Fruit fly (Drosophila melanogaster) whole organism, prepupa: Measurements from ENCODE around the gene CG46466.

ENCODE experiments used
- Blimp-1 ChIP-seq: fragments of 200-800 bp; sonication (Bioruptor generic); optimal IDR thresholded peaks from 3 replicates; lab custom pipeline; 2017; ENCODE audit warnings: missing biosample characterization, missing genetic modification characterization, mild to moderate bottlenecking, moderate library complexity, missing genetic modification reagents
- CG10631 ChIP-seq: fragments of 200-800 bp; sonication (Bioruptor generic); optimal IDR thresholded peaks from 2 replicates; lab custom pipeline; 2016; ENCODE audit warnings: missing biosample characterization, missing genetic modification characterization
- CG10669 ChIP-seq: fragments of 200-800 bp; sonication (Bioruptor generic); optimal IDR thresholded peaks from 3 replicates; lab custom pipeline; 2018; ENCODE audit warnings: missing biosample characterization, mild to moderate bottlenecking, missing genetic modification characterization, moderate library complexity
- CG11294 ChIP-seq: fragments of 200-800 bp; sonication (Bioruptor generic); IDR thresholded peaks from 2 replicates; pipeline ENCODE4 v1.3.6; 2022; ENCODE audit warnings: missing biosample characterization, missing genetic modification characterization
- CG11762 ChIP-seq: fragments of 200-800 bp; sonication (Bioruptor generic); optimal IDR thresholded peaks from 3 replicates; lab custom pipeline; 2016; ENCODE audit warnings: missing biosample characterization, missing genetic modification characterization; ENCODE audit not compliant: insufficient read depth
- CG11902 ChIP-seq: fragments of 200-800 bp; sonication (Bioruptor generic); optimal IDR thresholded peaks from 3 replicates; lab custom pipeline; 2016; ENCODE audit warnings: missing biosample characterization, missing genetic modification characterization
- CG1621 ChIP-seq: fragments of 200-800 bp; sonication (Bioruptor generic); optimal IDR thresholded peaks from 3 replicates; lab custom pipeline; 2018; ENCODE audit warnings: missing biosample characterization, mild to moderate bottlenecking, missing genetic modification characterization
- CG16779 ChIP-seq: fragments of 200-800 bp; sonication (Bioruptor generic); optimal IDR thresholded peaks from 3 replicates; lab custom pipeline; 2017; ENCODE audit warnings: missing biosample characterization, mild to moderate bottlenecking, missing genetic modification characterization
- CG3032 ChIP-seq: fragments of 200-800 bp; optimal IDR thresholded peaks from 2 replicates; lab custom pipeline; 2019; ENCODE audit warnings: missing biosample characterization, mild to moderate bottlenecking, missing genetic modification characterization, moderate library complexity
- CG32006 ChIP-seq: fragments of 200-800 bp; sonication (Bioruptor generic); optimal IDR thresholded peaks from 3 replicates; lab custom pipeline; 2017; ENCODE audit warnings: missing biosample characterization, mild to moderate bottlenecking, missing genetic modification characterization
- CG34406 ChIP-seq: fragments of 200-800 bp; sonication (Bioruptor generic); optimal IDR thresholded peaks from 3 replicates; lab custom pipeline; 2016; ENCODE audit warnings: missing biosample characterization, missing genetic modification characterization
- CG3919 ChIP-seq: fragments of 200-800 bp; sonication (Bioruptor generic); optimal IDR thresholded peaks from 3 replicates; lab custom pipeline; 2016; ENCODE audit warnings: missing biosample characterization, missing genetic modification characterization
- CG4318 ChIP-seq: fragments of 200-800 bp; sonication (Bioruptor generic); optimal IDR thresholded peaks from 3 replicates; lab custom pipeline; 2017; ENCODE audit warnings: missing biosample characterization, mild to moderate bottlenecking, missing genetic modification characterization
- CG6163 ChIP-seq: fragments of 200-800 bp; sonication (Bioruptor generic); IDR thresholded peaks from 3 replicates; pipeline ENCODE4 v1.3.6; 2022; ENCODE audit warnings: missing biosample characterization, missing genetic modification characterization
- CG6276 ChIP-seq: fragments of 200-800 bp; sonication (Bioruptor generic); optimal IDR thresholded peaks from 2 replicates; lab custom pipeline; 2017; ENCODE audit warnings: missing biosample characterization, mild to moderate bottlenecking, missing genetic modification characterization
- CG6792 ChIP-seq: fragments of 200-800 bp; sonication (Bioruptor generic); optimal IDR thresholded peaks from 3 replicates; lab custom pipeline; 2016; ENCODE audit warnings: missing biosample characterization, missing genetic modification characterization
- CG6854 ChIP-seq: fragments of 200-800 bp; sonication (Bioruptor generic); optimal IDR thresholded peaks from 2 replicates; lab custom pipeline; 2017; ENCODE audit warnings: missing biosample characterization, mild to moderate bottlenecking, missing genetic modification characterization
- CG7368 ChIP-seq: fragments of 200-800 bp; sonication (Bioruptor generic); optimal IDR thresholded peaks from 3 replicates; lab custom pipeline; 2016; ENCODE audit warnings: missing biosample characterization, missing genetic modification characterization
- CG8119 ChIP-seq: fragments of 200-800 bp; sonication (Bioruptor generic); IDR thresholded peaks from 3 replicates; pipeline ENCODE4 v1.3.6; 2022; ENCODE audit warnings: missing biosample characterization, missing genetic modification characterization
- CG8319 ChIP-seq: fragments of 200-800 bp; sonication (Bioruptor generic); optimal IDR thresholded peaks from 3 replicates; lab custom pipeline; 2016; ENCODE audit warnings: missing biosample characterization, missing genetic modification characterization
- CG9139 ChIP-seq: fragments of 200-800 bp; sonication (Bioruptor generic); optimal IDR thresholded peaks from 3 replicates; lab custom pipeline; 2017; ENCODE audit warnings: missing biosample characterization, mild to moderate bottlenecking, missing genetic modification characterization
- Eip75B ChIP-seq: fragments of 200-800 bp; sonication (Bioruptor generic); optimal IDR thresholded peaks from 3 replicates; lab custom pipeline; 2016; ENCODE audit warnings: missing biosample characterization, missing genetic modification characterization
- Eip78C ChIP-seq: fragments of 200-800 bp; sonication (Bioruptor generic); peaks from one replicate; lab custom pipeline; 2016; ENCODE audit warnings: missing biosample characterization, missing genetic modification characterization
- Ets21C ChIP-seq: fragments of 200-800 bp; sonication (Bioruptor generic); optimal IDR thresholded peaks from 3 replicates; lab custom pipeline; 2016; ENCODE audit warnings: missing biosample characterization, missing genetic modification characterization
- Gug ChIP-seq: fragments of 200-800 bp; sonication (Bioruptor generic); IDR thresholded peaks from 2 replicates; pipeline ENCODE4 v1.3.6; 2022; ENCODE audit warnings: missing biosample characterization, missing genetic modification characterization
- Hr38 ChIP-seq: sonication (Bioruptor generic); optimal IDR thresholded peaks from 2 replicates; lab custom pipeline; 2016; ENCODE audit warnings: missing biosample characterization, missing genetic modification characterization
- Hr39 ChIP-seq: fragments of 200-800 bp; sonication (Bioruptor generic); optimal IDR thresholded peaks from 2 replicates; lab custom pipeline; 2016; ENCODE audit warnings: missing biosample characterization, missing genetic modification characterization
- Hr4 ChIP-seq: fragments of 200-800 bp; sonication (Bioruptor generic); optimal IDR thresholded peaks from 3 replicates; lab custom pipeline; 2016; ENCODE audit warnings: missing biosample characterization, missing genetic modification characterization
- Lpt ChIP-seq: fragments of 200-800 bp; sonication (Bioruptor generic); optimal IDR thresholded peaks from 3 replicates; lab custom pipeline; 2016; ENCODE audit warnings: missing biosample characterization, missing genetic modification characterization
- Met ChIP-seq: fragments of 200-800 bp; sonication (Bioruptor generic); optimal IDR thresholded peaks from 3 replicates; lab custom pipeline; 2016; ENCODE audit warnings: missing biosample characterization, missing genetic modification characterization
- OdsH ChIP-seq: fragments of 200-800 bp; sonication (Bioruptor generic); optimal IDR thresholded peaks from 3 replicates; lab custom pipeline; 2016; ENCODE audit warnings: missing biosample characterization, missing genetic modification characterization
- Smox ChIP-seq: fragments of 200-800 bp; sonication (Bioruptor generic); optimal IDR thresholded peaks from 3 replicates; lab custom pipeline; 2016; ENCODE audit warnings: missing biosample characterization, missing genetic modification characterization
- Sox102F ChIP-seq: fragments of 200-800 bp; sonication (Bioruptor generic); optimal IDR thresholded peaks from 2 replicates; lab custom pipeline; 2016; ENCODE audit warnings: missing biosample characterization, mild to moderate bottlenecking, missing genetic modification characterization
- Sox14 ChIP-seq: fragments of 200-800 bp; sonication (Bioruptor generic); optimal IDR thresholded peaks from 3 replicates; lab custom pipeline; 2016; ENCODE audit warnings: missing biosample characterization, missing genetic modification characterization
- Sox15 ChIP-seq: fragments of 200-800 bp; sonication (Bioruptor generic); optimal IDR thresholded peaks from 3 replicates; lab custom pipeline; 2016; ENCODE audit warnings: missing biosample characterization, missing genetic modification characterization
- achi ChIP-seq: fragments of 200-800 bp; sonication (Bioruptor generic); optimal IDR thresholded peaks from 3 replicates; lab custom pipeline; 2016; ENCODE audit warnings: missing biosample characterization, missing genetic modification characterization
- acj6 ChIP-seq: fragments of 200-800 bp; sonication (Bioruptor generic); optimal IDR thresholded peaks from 3 replicates; lab custom pipeline; 2016; ENCODE audit warnings: missing biosample characterization, missing genetic modification characterization
- cyc ChIP-seq: fragments of 200-800 bp; sonication (Bioruptor generic); optimal IDR thresholded peaks from 3 replicates; lab custom pipeline; 2016; ENCODE audit warnings: missing biosample characterization, missing genetic modification characterization
- dac ChIP-seq: fragments of 200-800 bp; sonication (Bioruptor generic); optimal IDR thresholded peaks from 2 replicates; lab custom pipeline; 2017; ENCODE audit warnings: missing biosample characterization, mild to moderate bottlenecking, missing genetic modification characterization
- dsx ChIP-seq: fragments of 200-800 bp; optimal IDR thresholded peaks from 3 replicates; lab custom pipeline; 2019; ENCODE audit warnings: missing biosample characterization, mild to moderate bottlenecking, missing genetic modification characterization, moderate library complexity; ENCODE audit not compliant: poor library complexity, severe bottlenecking
- eg ChIP-seq: fragments of 200-800 bp; sonication (Bioruptor generic); IDR thresholded peaks from 3 replicates; pipeline ENCODE4 v1.3.6; 2022; ENCODE audit warnings: missing biosample characterization, missing genetic modification characterization
- esn ChIP-seq: fragments of 200-800 bp; sonication (Bioruptor generic); optimal IDR thresholded peaks from 2 replicates; lab custom pipeline; 2016; ENCODE audit warnings: missing biosample characterization, mild to moderate bottlenecking, missing genetic modification characterization, moderate library complexity
- fd59A ChIP-seq: fragments of 200-800 bp; sonication (Bioruptor generic); optimal IDR thresholded peaks from 2 replicates; lab custom pipeline; 2017; ENCODE audit warnings: missing biosample characterization, mild to moderate bottlenecking, missing genetic modification characterization, missing genetic modification reagents
- fkh ChIP-seq: fragments of 200-800 bp; sonication (Bioruptor generic); optimal IDR thresholded peaks from 3 replicates; lab custom pipeline; 2017; ENCODE audit warnings: missing biosample characterization, mild to moderate bottlenecking, missing genetic modification characterization, moderate library complexity
- lz ChIP-seq: fragments of 200-800 bp; sonication (Bioruptor generic); optimal IDR thresholded peaks from 3 replicates; lab custom pipeline; 2016; ENCODE audit warnings: missing biosample characterization, missing genetic modification characterization
- net ChIP-seq: fragments of 200-800 bp; sonication (Bioruptor generic); optimal IDR thresholded peaks from 3 replicates; lab custom pipeline; 2016; ENCODE audit warnings: missing biosample characterization, missing genetic modification characterization
- pdm3 ChIP-seq: fragments of 200-800 bp; sonication (Bioruptor generic); optimal IDR thresholded peaks from 3 replicates; lab custom pipeline; 2016; ENCODE audit warnings: missing biosample characterization, missing genetic modification characterization
- salr ChIP-seq, 2 experiments: fragments of 200-800 bp; sonication (Bioruptor generic); optimal IDR thresholded peaks; 3 replicates each; lab custom pipeline; 2016 to 2018; ENCODE audit warnings: missing biosample characterization in 2 of 2, missing genetic modification characterization in 2 of 2, mild to moderate bottlenecking in 1 of 2
- ss ChIP-seq, 2 experiments: fragments of 200-800 bp; sonication (Bioruptor generic); optimal IDR thresholded peaks; 2 replicates in 1 of 2; 3 replicates in 1 of 2; lab custom pipeline; 2017 to 2018; ENCODE audit warnings: mild to moderate bottlenecking in 2 of 2, missing biosample characterization in 2 of 2, missing genetic modification characterization in 2 of 2, moderate library complexity in 1 of 2
- svp ChIP-seq: fragments of 200-800 bp; sonication (Bioruptor generic); peaks from one replicate; lab custom pipeline; 2016; ENCODE audit warnings: missing biosample characterization, missing genetic modification characterization
- topi ChIP-seq: fragments of 200-800 bp; sonication (Bioruptor generic); optimal IDR thresholded peaks from 3 replicates; lab custom pipeline; 2016; ENCODE audit warnings: missing biosample characterization, missing genetic modification characterization
- vri ChIP-seq: fragments of 200-800 bp; sonication (Bioruptor generic); optimal IDR thresholded peaks from 3 replicates; lab custom pipeline; 2016; ENCODE audit warnings: missing biosample characterization, mild to moderate bottlenecking, missing genetic modification characterization

CG46466 gene

dm6 chr4:663055-663670, at the start of gene CG46466, which contains the start of gene Slip1:
Gene CG46466, minus strand, starts transcription at chr4:663124.
Gene Slip1, plus strand, starts transcription at chr4:663621.
- no peak for TF ChIP-seq CG7368
- TF ChIP-seq salr (GFP tag; optimal IDR thresholded peaks at IDR 0.05; lab: Kevin White, UChicago): no peak
- TF ChIP-seq Ets21C (GFP tag; lab: Kevin White, UChicago): peak; percentile 22
- TF ChIP-seq vri (GFP tag; lab: Kevin White, UChicago): no peak
- peak; percentile 22 for TF ChIP-seq CG3032 (tag; lab: Kevin White, UChicago)
- no peak for TF ChIP-seq CG6854 (GFP tag; lab: Kevin White, UChicago)
- no peak for TF ChIP-seq Sox102F (GFP tag; lab: Kevin White, UChicago)
- TF ChIP-seq CG3919 (GFP tag; lab: Kevin White, UChicago): no peak
- no peak for TF ChIP-seq CG8119 (GFP tag; lab: Robert Waterston, UW)
- TF ChIP-seq pdm3 (GFP tag; lab: Kevin White, UChicago): peak; percentile 34
- TF ChIP-seq net (GFP tag; lab: Kevin White, UChicago): no peak
- TF ChIP-seq Eip78C (GFP tag; lab: Kevin White, UChicago): peak; percentile 67
- peak in 1 of 2 experiments; percentile 52 for TF ChIP-seq ss (GFP tag; optimal IDR thresholded peaks at IDR 0.05; lab: Kevin White, UChicago)
- TF ChIP-seq Blimp-1 (GFP tag; lab: Kevin White, UChicago): peak; percentile 16
- TF ChIP-seq CG6276 (GFP tag; lab: Kevin White, UChicago): no peak
- no peak for TF ChIP-seq eg (GFP tag; lab: Robert Waterston, UW)
- no peak for TF ChIP-seq dac
- TF ChIP-seq Sox15 (GFP tag; lab: Kevin White, UChicago): peak; percentile 41
- TF ChIP-seq Hr4 (GFP tag; lab: Kevin White, UChicago): peak; percentile 36
- no peak for TF ChIP-seq svp (GFP tag; lab: Kevin White, UChicago)
- TF ChIP-seq CG11294 (GFP tag; lab: Robert Waterston, UW): no peak
- TF ChIP-seq Lpt (GFP tag; lab: Kevin White, UChicago): no peak
- TF ChIP-seq CG9139 (GFP tag; lab: Kevin White, UChicago): no peak
- peak; percentile 45 for TF ChIP-seq CG10631 (GFP tag; lab: Kevin White, UChicago)
- TF ChIP-seq dsx (GFP tag; lab: Kevin White, UChicago): no peak
- TF ChIP-seq CG11902 (GFP tag; lab: Kevin White, UChicago): peak; percentile 24
- TF ChIP-seq CG34406 (GFP tag; lab: Kevin White, UChicago): no peak
- peak; percentile 11 for TF ChIP-seq lz
- TF ChIP-seq Sox14 (GFP tag; lab: Kevin White, UChicago): no peak
- peak; percentile 29 for TF ChIP-seq fkh (GFP tag; lab: Kevin White, UChicago)
- peak; percentile 54 for TF ChIP-seq Hr39 (GFP tag; lab: Kevin White, UChicago)
- TF ChIP-seq Gug (GFP tag; lab: Robert Waterston, UW): no peak
- TF ChIP-seq OdsH (GFP tag; lab: Kevin White, UChicago): peak; percentile 56
- peak; percentile 24 for TF ChIP-seq CG4318 (GFP tag; lab: Kevin White, UChicago)
- peak; percentile 7 for TF ChIP-seq Met (GFP tag; lab: Kevin White, UChicago)
- TF ChIP-seq esn (GFP tag; lab: Kevin White, UChicago): peak; percentile 15
- TF ChIP-seq acj6: peak; percentile 47
- peak; percentile 23 for TF ChIP-seq topi
- no peak for TF ChIP-seq Hr38 (GFP tag; lab: Kevin White, UChicago)
- peak; percentile 40 for TF ChIP-seq cyc (GFP tag; lab: Kevin White, UChicago)
- peak; percentile 24 for TF ChIP-seq CG8319 (GFP tag; lab: Kevin White, UChicago)
- TF ChIP-seq fd59A (GFP tag; lab: Kevin White, UChicago): no peak
- no peak for TF ChIP-seq CG6792 (GFP tag; lab: Kevin White, UChicago)
- TF ChIP-seq CG6163 (GFP tag; lab: Robert Waterston, UW): no peak
- no peak for TF ChIP-seq CG10669 (GFP tag; lab: Kevin White, UChicago)
- no peak for TF ChIP-seq CG16779 (tag; lab: Kevin White, UChicago)
- no peak for TF ChIP-seq CG11762 (GFP tag; lab: Kevin White, UChicago)
- TF ChIP-seq Smox: no peak
- TF ChIP-seq Eip75B (GFP tag; lab: Kevin White, UChicago): peak; percentile 5
- no peak for TF ChIP-seq CG1621
- no peak for TF ChIP-seq CG32006
- peak; percentile 47 for TF ChIP-seq achi (GFP tag; lab: Kevin White, UChicago)
